Worm (Caenorhabditis elegans) whole organism, early embryonic: ENCODE results near the gene nft-1.
A peak's percentile ranks its signal among the peaks of the same experiment; 100 is the strongest.

Experiments used
- B0310.2 ChIP-seq: sonication (generic microtip); optimal IDR thresholded peaks from 2 replicates; lab custom pipeline; 2016; ENCODE audit warnings: mild to moderate bottlenecking, missing genetic modification characterization, missing compliant biosample characterization
- F13C5.2 ChIP-seq: sonication (generic microtip); optimal IDR thresholded peaks from 2 replicates; lab custom pipeline; 2017; ENCODE audit warnings: mild to moderate bottlenecking, missing genetic modification characterization, inconsistent platforms, missing compliant biosample characterization
- aly-1 ChIP-seq: sonication (generic microtip); optimal IDR thresholded peaks from 2 replicates; lab custom pipeline; 2016; ENCODE audit warnings: missing genetic modification characterization, missing compliant biosample characterization
- ama-1 ChIP-seq: fragments of 150-350 bp; optimal IDR thresholded peaks from 2 replicates; lab custom pipeline; 2014
- ceh-13 ChIP-seq: fragments of 200-800 bp; sonication (Bioruptor generic); optimal IDR thresholded peaks from 2 replicates; lab custom pipeline; 2018; ENCODE audit warnings: mild to moderate bottlenecking, missing genetic modification characterization, missing compliant biosample characterization
- ceh-36 ChIP-seq: sonication (generic microtip); optimal IDR thresholded peaks from 2 replicates; lab custom pipeline; 2016; ENCODE audit warnings: missing genetic modification characterization, inconsistent platforms, missing compliant biosample characterization
- ets-7 ChIP-seq: sonication (generic microtip); optimal IDR thresholded peaks from 2 replicates; lab custom pipeline; 2016; ENCODE audit warnings: missing genotype, missing genetic modification characterization, missing compliant biosample characterization
- flt-1 ChIP-seq: fragments of 200-800 bp; sonication (Bioruptor generic); IDR thresholded peaks from 2 replicates; pipeline ENCODE4 v1.3.6; 2022; ENCODE audit warnings: missing genetic modification characterization, missing compliant biosample characterization
- hmbx-1 ChIP-seq: sonication (generic microtip); optimal IDR thresholded peaks from 2 replicates; lab custom pipeline; 2016; ENCODE audit warnings: mild to moderate bottlenecking, missing genetic modification characterization, missing compliant biosample characterization
- hmg-4 ChIP-seq: fragments of 200-800 bp; sonication (Bioruptor generic); optimal IDR thresholded peaks from 2 replicates; lab custom pipeline; 2018; ENCODE audit warnings: mild to moderate bottlenecking, missing genetic modification characterization, missing compliant biosample characterization
- hnd-1 ChIP-seq: sonication (generic microtip); optimal IDR thresholded peaks from 2 replicates; lab custom pipeline; 2016; ENCODE audit warnings: missing genetic modification characterization, missing compliant biosample characterization
- pes-1 ChIP-seq: fragments of 200-800 bp; sonication (Bioruptor generic); IDR thresholded peaks from 2 replicates; pipeline ENCODE4 v1.3.6; 2022; ENCODE audit warnings: missing genetic modification reagents, missing genetic modification characterization, missing compliant biosample characterization
- scrt-1 ChIP-seq: fragments of 200-800 bp; sonication (Bioruptor generic); IDR thresholded peaks from 2 replicates; pipeline ENCODE4 v1.3.6; 2022; ENCODE audit warnings: missing genetic modification characterization, missing compliant biosample characterization
- sea-1 ChIP-seq: fragments of 200-800 bp; sonication (Bioruptor generic); conservative IDR thresholded peaks from 2 replicates; pipeline ENCODE4 v1.3.6; 2022; ENCODE audit warnings: missing genetic modification characterization, missing compliant biosample characterization
- tbx-11 ChIP-seq: fragments of 200-800 bp; sonication (Bioruptor generic); IDR thresholded peaks from 2 replicates; pipeline ENCODE4 v1.3.6; 2022; ENCODE audit warnings: missing genetic modification characterization, missing compliant biosample characterization
- tbx-37 ChIP-seq: fragments of 200-800 bp; sonication (Bioruptor generic); conservative IDR thresholded peaks from 2 replicates; pipeline ENCODE4 v1.3.6; 2022; ENCODE audit warnings: missing genetic modification reagents, missing genetic modification characterization, missing compliant biosample characterization
- tra-4 ChIP-seq: sonication (generic microtip); optimal IDR thresholded peaks from 2 replicates; lab custom pipeline; 2017; ENCODE audit warnings: missing genetic modification characterization, missing compliant biosample characterization

nft-1 gene

DNA sequence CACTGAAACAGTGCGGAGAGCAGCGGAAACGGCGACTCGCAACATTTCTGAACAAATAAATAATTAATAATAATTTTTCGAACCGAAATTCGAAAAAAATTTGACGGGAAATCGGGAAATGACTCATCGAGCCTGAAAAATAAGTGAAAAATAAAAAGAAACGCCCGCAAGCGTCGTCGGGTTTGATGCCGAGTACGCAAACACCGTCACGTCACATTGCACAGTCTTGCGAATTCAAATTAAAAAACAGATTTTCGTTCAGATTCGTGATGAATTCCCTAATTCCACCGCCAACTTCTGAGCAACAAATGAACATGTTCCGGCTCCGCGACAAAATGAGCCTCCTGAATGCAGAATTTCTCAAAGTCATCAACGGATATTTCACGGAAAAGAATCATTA, 8.0 kb upstream of the nft-1 start, which contains the start of the genes ndab-1 and npp-16:
ndab-1 (minus strand) TSS at position 47 of the 400 bp plus-strand sequence.
npp-16 (plus strand) TSS at position 263 of the 400 bp plus-strand sequence.
- TF ChIP-seq flt-1 (0 out of 2 replicates have a peak, but pooled peaks have one; percentile 3), hmbx-1 (tag; lab: Kevin White, UChicago) (no peak), F13C5.2 (peak; percentile 48), pes-1 (GFP tag; lab: Robert Waterston, UW) (0 out of 2 replicates have a peak, but pooled peaks have one; percentile 16)

DNA sequence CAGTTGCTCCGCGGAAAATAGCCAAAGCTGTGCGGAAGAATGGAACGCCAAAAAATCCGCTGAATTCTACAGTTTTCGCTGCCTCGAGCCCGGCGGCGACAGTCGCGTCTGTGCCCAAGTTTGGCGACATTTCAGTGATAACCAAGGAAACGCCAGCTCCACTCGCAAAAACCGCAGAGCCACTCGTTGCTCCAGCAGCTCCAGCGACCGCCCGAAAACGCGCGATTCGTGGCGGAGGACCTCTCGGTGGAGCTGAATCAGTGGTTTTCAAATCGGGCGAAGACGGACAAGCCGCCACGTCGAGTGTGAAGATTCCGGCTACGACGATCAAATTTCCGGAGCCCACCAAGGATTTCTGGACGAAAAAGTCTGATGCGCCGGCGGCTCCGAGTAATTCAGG, 7.4 kb upstream of the nft-1 start:
- TF ChIP-seq hmg-4 (no peak), flt-1 (no peak), hmbx-1 (tag; lab: Kevin White, UChicago) (no peak), B0310.2 (tag; lab: Kevin White, UChicago) (no peak), ama-1 (no peak), F13C5.2 (no peak), ceh-13 (GFP tag; lab: Kevin White, UChicago) (no peak), tra-4 (no peak), scrt-1 (GFP tag; lab: Robert Waterston, UW) (no peak), ceh-36 (tag; lab: Kevin White, UChicago) (no peak)

DNA sequence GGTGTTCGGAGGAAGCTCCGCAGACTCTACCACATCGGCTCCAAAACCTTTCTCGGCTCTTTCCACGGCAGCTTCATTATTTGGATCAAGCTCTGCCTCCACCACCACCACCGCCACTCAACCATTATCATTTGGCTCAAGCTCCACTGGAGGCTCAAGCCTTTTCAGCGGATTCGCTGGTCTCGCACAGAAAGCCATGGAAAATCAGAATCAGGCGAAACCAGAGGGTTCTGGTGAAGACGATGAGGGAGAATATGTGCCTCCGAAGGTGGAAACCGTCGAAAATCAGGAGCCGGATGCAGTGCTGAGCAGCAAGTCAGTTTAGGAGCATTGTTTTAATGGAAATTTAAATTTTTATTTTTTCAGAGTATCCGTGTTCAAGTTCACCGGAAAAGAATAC, 6.6 kb upstream of the nft-1 start:
- TF ChIP-seq hmg-4 = peak; percentile 16
- TF ChIP-seq hmbx-1 (tag; lab: Kevin White, UChicago) = no peak
- no peak for TF ChIP-seq scrt-1 (GFP tag; lab: Robert Waterston, UW)
- peak; percentile 9 for TF ChIP-seq B0310.2 (tag; lab: Kevin White, UChicago)
- TF ChIP-seq hnd-1 (tag; lab: Kevin White, UChicago) = no peak
- TF ChIP-seq pes-1 (GFP tag; lab: Robert Waterston, UW) = peak; percentile 39; the same call in 1 of the 2 replicates
- TF ChIP-seq ceh-36 (tag; lab: Kevin White, UChicago) = no peak
- no peak for TF ChIP-seq aly-1 (tag; lab: Kevin White, UChicago)

DNA sequence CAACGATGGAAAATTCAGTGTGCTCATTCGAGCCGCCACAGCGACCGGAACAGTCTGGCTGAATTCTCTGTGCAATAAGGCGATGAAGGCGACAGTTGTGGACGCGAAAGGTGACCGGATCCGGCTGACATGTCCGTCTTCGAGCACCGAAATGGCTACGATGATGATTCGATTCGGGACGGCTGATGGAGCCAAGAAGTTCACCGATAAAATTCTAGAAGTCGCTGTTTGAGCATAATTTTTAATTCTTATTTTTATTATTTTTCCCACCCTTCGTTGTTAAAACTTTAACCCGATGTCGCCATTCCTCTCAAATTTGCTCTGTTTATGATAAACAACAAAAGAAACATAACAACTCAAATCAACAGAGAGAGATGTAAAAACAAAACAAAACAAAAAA, 6.2 kb upstream of the nft-1 start:
- TF ChIP-seq tbx-11 (GFP tag; lab: Robert Waterston, UW) = no peak
- TF ChIP-seq hmbx-1 (tag; lab: Kevin White, UChicago) = no peak
- no peak for TF ChIP-seq scrt-1 (GFP tag; lab: Robert Waterston, UW)
- TF ChIP-seq B0310.2 (tag; lab: Kevin White, UChicago) = no peak
- no peak for TF ChIP-seq ets-7 (tag; lab: Kevin White, UChicago)
- TF ChIP-seq tra-4 = no peak
- TF ChIP-seq F13C5.2 = no peak
- TF ChIP-seq aly-1 (tag; lab: Kevin White, UChicago) = no peak
- no peak for TF ChIP-seq flt-1
- no peak for TF ChIP-seq ama-1
- TF ChIP-seq pes-1 (GFP tag; lab: Robert Waterston, UW) = no peak
- no peak for TF ChIP-seq hnd-1 (tag; lab: Kevin White, UChicago)
- no peak for TF ChIP-seq hmg-4
- TF ChIP-seq ceh-13 (GFP tag; lab: Kevin White, UChicago) = no peak
- no peak for TF ChIP-seq tbx-37
- no peak for TF ChIP-seq sea-1 (GFP tag; lab: Robert Waterston, UW)

DNA sequence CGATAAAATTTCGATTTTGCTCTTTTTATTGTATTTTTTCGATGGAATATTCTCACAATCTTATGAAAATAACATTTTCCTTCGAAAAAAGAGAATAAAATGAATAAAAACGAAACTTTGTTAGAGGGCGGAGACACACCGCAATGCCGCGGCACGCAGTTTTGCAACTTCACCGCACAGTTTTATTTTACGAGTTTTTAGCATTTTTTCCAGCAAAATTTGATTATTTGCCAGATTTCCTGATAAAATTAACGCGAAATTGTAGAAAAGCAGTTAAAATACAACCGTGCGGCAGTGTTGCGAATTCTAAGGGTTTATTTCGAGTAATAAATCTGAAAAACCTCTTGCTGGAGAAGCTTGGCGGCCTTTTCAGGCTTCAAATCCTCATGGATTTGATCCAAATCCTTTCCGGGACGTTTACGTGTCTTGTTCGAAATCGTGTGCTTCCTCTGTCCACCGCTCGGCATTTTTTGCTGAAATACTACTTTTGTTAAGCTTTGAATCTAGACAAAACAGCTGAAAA, 5.4 kb upstream of the nft-1 start, which contains the start of gene znf-593:
znf-593 (minus strand) TSS at position 473 of the 523 bp plus-strand sequence.
- TF ChIP-seq ama-1 (peak; percentile 81), tbx-37 (no peak), sea-1 (GFP tag; lab: Robert Waterston, UW) (0 out of 2 replicates have a peak, but pooled peaks have one; percentile 24), hmbx-1 (tag; lab: Kevin White, UChicago) (no peak), ceh-13 (GFP tag; lab: Kevin White, UChicago) (no peak), flt-1 (0 out of 2 replicates have a peak, but pooled peaks have one; percentile 7), F13C5.2 (no peak), tbx-11 (GFP tag; lab: Robert Waterston, UW) (no peak)

DNA sequence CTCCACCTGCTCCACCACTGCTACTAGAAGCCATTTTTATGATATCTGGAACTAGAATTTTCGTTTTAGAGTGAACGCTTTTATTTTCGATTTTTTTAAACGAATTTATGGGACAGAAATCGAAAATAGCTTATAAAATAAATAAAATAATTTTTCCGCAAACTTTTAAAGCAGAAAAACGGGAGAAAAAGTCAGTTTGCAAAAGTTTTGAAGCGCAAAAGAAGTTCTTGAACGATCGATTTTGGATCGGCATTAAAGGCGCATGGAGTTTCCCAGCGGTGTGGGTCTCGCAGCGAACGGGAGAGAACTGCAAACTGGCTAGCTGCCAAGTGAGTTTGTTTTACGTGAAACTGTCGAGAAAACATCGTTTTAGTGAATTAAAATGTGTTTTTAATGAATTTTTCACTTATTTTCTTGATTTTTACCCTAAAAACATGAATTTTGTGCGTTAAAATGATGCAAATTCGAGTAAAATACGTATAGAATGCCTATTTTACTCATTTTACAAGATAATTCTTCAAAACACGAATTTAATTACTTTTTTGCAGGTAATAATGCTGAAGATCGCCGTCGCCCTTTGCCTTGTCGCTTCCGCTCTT, 3.4 kb upstream of the nft-1 start, which contains the start of the genes ccf-1 and trap-4:
ccf-1 (minus strand) TSS at position 51 of the 599 bp plus-strand sequence.
trap-4 (plus strand) TSS at position 549 of the 599 bp plus-strand sequence.
- no peak for TF ChIP-seq hmbx-1 (tag; lab: Kevin White, UChicago)
- TF ChIP-seq scrt-1 (GFP tag; lab: Robert Waterston, UW) = no peak
- TF ChIP-seq tbx-11 (GFP tag; lab: Robert Waterston, UW) = no peak
- no peak for TF ChIP-seq B0310.2 (tag; lab: Kevin White, UChicago)
- no peak for TF ChIP-seq F13C5.2
- no peak for TF ChIP-seq aly-1 (tag; lab: Kevin White, UChicago)
- no peak for TF ChIP-seq sea-1 (GFP tag; lab: Robert Waterston, UW)
- TF ChIP-seq ama-1 = no peak
- TF ChIP-seq pes-1 (GFP tag; lab: Robert Waterston, UW) = no peak
- TF ChIP-seq hnd-1 (tag; lab: Kevin White, UChicago) = no peak
- TF ChIP-seq flt-1 = no peak
- TF ChIP-seq ceh-13 (GFP tag; lab: Kevin White, UChicago) = no peak
- no peak for TF ChIP-seq tbx-37
- TF ChIP-seq ets-7 (tag; lab: Kevin White, UChicago) = no peak
- no peak for TF ChIP-seq ceh-36 (tag; lab: Kevin White, UChicago)
- TF ChIP-seq tra-4 = no peak
- no peak for TF ChIP-seq hmg-4

DNA sequence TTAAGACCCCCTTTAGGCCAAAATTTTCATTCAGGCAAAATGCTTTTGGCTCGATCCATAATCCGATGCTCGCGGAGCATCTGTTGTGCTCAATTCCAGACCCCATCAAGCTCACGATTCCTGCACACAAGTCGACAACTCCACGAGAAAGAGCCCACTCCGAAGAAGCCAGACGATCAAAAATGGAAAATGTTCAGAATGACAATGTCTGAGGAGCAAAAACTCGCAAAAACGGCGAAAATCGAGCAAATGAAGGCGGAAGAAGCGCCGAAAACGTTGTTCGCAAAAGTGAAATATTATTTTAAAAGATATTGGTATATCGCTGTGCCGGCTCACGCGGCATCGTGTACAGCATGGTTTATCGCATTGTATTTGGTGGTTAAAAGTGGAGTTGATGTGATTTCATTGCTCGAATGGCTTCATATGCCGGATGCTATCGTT, 2.0 kb upstream of the nft-1 start, which contains the start of gene Y56A3A.22:
Y56A3A.22 (plus strand) TSS at position 35 of the 441 bp plus-strand sequence.
- TF ChIP-seq F13C5.2 (no peak), aly-1 (tag; lab: Kevin White, UChicago) (no peak), hmg-4 (peak; percentile 15), ets-7 (tag; lab: Kevin White, UChicago) (no peak), ama-1 (peak; percentile 85), B0310.2 (tag; lab: Kevin White, UChicago) (peak; percentile 33), hmbx-1 (tag; lab: Kevin White, UChicago) (no peak)
